Worm (Caenorhabditis elegans) whole organism, L1 larva: Measurements from ENCODE around the gene gcy-14.

Source experiments
- C04F5.9 ChIP-seq: sonication (generic microtip); optimal IDR thresholded peaks from 2 replicates; lab custom pipeline; 2016; ENCODE audit warnings: missing genetic modification characterization, missing compliant biosample characterization
- C16A3.4 ChIP-seq: fragments of 150-350 bp; optimal IDR thresholded peaks from 2 replicates; lab custom pipeline; 2014; ENCODE audit warnings: missing biosample characterization, missing genetic modification characterization
- aha-1 ChIP-seq: fragments of 150-350 bp; optimal IDR thresholded peaks from 2 replicates; lab custom pipeline; 2014; ENCODE audit warnings: missing biosample characterization, missing genetic modification characterization
- ama-1 ChIP-seq: fragments of 150-350 bp; optimal IDR thresholded peaks from 2 replicates; lab custom pipeline; 2014
- blmp-1 ChIP-seq: fragments of 150-350 bp; optimal IDR thresholded peaks from 2 replicates; lab custom pipeline; 2014; ENCODE audit warnings: missing biosample characterization, missing genetic modification characterization
- ceh-8 ChIP-seq: fragments of 200-800 bp; sonication (Bioruptor generic); optimal IDR thresholded peaks from 2 replicates; lab custom pipeline; 2018; ENCODE audit warnings: mild to moderate bottlenecking, missing genetic modification characterization, moderate library complexity, missing compliant biosample characterization
- ceh-82 ChIP-seq, 3 experiments: fragments of 150-350 bp in 1 of 3; sonication (generic microtip) in 2 of 3; optimal IDR thresholded peaks; 2 replicates each; lab custom pipeline; 2014 to 2017; ENCODE audit warnings: missing biosample characterization in 3 of 3, missing genetic modification characterization in 3 of 3
- dpl-1 ChIP-seq, 3 experiments: fragments of 150-350 bp in 2 of 3; sonication (generic microtip) in 1 of 3; optimal IDR thresholded peaks; 2 replicates each; lab custom pipeline; 2014 to 2017; ENCODE audit warnings: missing biosample characterization in 3 of 3, missing genetic modification characterization in 3 of 3, missing genetic modification reagents in 3 of 3
- efl-1 ChIP-seq, 4 experiments: fragments of 150-350 bp; optimal IDR thresholded peaks in 3 of 4; peaks in 1 of 4; 1 replicate in 1 of 4; 2 replicates in 3 of 4; lab custom pipeline; 2014; ENCODE audit warnings: missing biosample characterization in 2 of 4, missing genetic modification characterization in 2 of 4, missing genetic modification reagents in 2 of 4
- egl-13 ChIP-seq: sonication (generic microtip); optimal IDR thresholded peaks from 2 replicates; lab custom pipeline; 2016; ENCODE audit warnings: missing genotype, missing genetic modification reagents, missing genetic modification characterization, missing compliant biosample characterization
- egl-27 ChIP-seq, 2 experiments: fragments of 150-350 bp in 1 of 2; sonication (generic microtip); optimal IDR thresholded peaks; 3 replicates each; lab custom pipeline; 2017 to 2018; ENCODE audit warnings: missing biosample characterization in 2 of 2, missing genetic modification characterization in 2 of 2, missing genetic modification reagents in 2 of 2
- elt-2 ChIP-seq: sonication (generic microtip); optimal IDR thresholded peaks from 2 replicates; lab custom pipeline; 2016; ENCODE audit warnings: missing genetic modification characterization, mild to moderate bottlenecking, inconsistent platforms, missing compliant biosample characterization, missing genetic modification reagents
- elt-3 ChIP-seq, 6 experiments: fragments of 150-350 bp in 1 of 6; sonication (generic microtip); optimal IDR thresholded peaks; 2 replicates each; lab custom pipeline; 2017 to 2018; ENCODE audit warnings: missing biosample characterization in 6 of 6, missing genetic modification characterization in 6 of 6, inconsistent platforms in 1 of 6
- fkh-4 ChIP-seq: sonication (generic microtip); optimal IDR thresholded peaks from 2 replicates; lab custom pipeline; 2016; ENCODE audit warnings: missing compliant biosample characterization, missing genetic modification characterization, borderline replicate concordance
- fkh-8 ChIP-seq: sonication (generic microtip); optimal IDR thresholded peaks from 2 replicates; lab custom pipeline; 2016; ENCODE audit warnings: mild to moderate bottlenecking, missing genetic modification characterization, missing compliant biosample characterization
- fos-1 ChIP-seq: fragments of 150-350 bp; optimal IDR thresholded peaks from 2 replicates; lab custom pipeline; 2014; ENCODE audit warnings: missing biosample characterization, missing genetic modification characterization
- hpl-2 ChIP-seq: fragments of 150-350 bp; optimal IDR thresholded peaks from 2 replicates; lab custom pipeline; 2014; ENCODE audit warnings: missing biosample characterization, missing genetic modification reagents, missing genetic modification characterization
- irx-1 ChIP-seq: sonication (generic microtip); optimal IDR thresholded peaks from 2 replicates; lab custom pipeline; 2016; ENCODE audit warnings: missing genetic modification characterization, missing compliant biosample characterization
- jun-1 ChIP-seq: fragments of 150-350 bp; optimal IDR thresholded peaks from 2 replicates; lab custom pipeline; 2014; ENCODE audit warnings: missing biosample characterization, missing genetic modification reagents, missing genetic modification characterization
- lin-13 ChIP-seq: fragments of 150-350 bp; optimal IDR thresholded peaks from 2 replicates; lab custom pipeline; 2014; ENCODE audit warnings: missing biosample characterization, missing genetic modification reagents, missing genetic modification characterization
- lin-14 ChIP-seq: fragments of 200-800 bp; sonication (Bioruptor generic); optimal IDR thresholded peaks from 2 replicates; lab custom pipeline; 2018; ENCODE audit warnings: mild to moderate bottlenecking, missing genetic modification characterization, moderate library complexity, missing compliant biosample characterization
- lin-35 ChIP-seq, 2 experiments: fragments of 150-350 bp; optimal IDR thresholded peaks; 2 replicates each; lab custom pipeline; 2014; ENCODE audit warnings: missing biosample characterization in 2 of 2, missing genetic modification characterization in 2 of 2, missing genetic modification reagents in 2 of 2
- lir-3 ChIP-seq: sonication (generic microtip); optimal IDR thresholded peaks from 2 replicates; lab custom pipeline; 2016; ENCODE audit warnings: mild to moderate bottlenecking, missing genetic modification characterization, moderate library complexity, missing compliant biosample characterization; ENCODE audit not compliant: poor library complexity
- lsy-2 ChIP-seq, 2 experiments: fragments of 150-350 bp; optimal IDR thresholded peaks; 2 replicates each; lab custom pipeline; 2014; ENCODE audit warnings: missing biosample characterization in 2 of 2, missing genetic modification characterization in 2 of 2
- mdl-1 ChIP-seq, 2 experiments: fragments of 150-350 bp; optimal IDR thresholded peaks; 2 replicates each; lab custom pipeline; 2014 to 2017; ENCODE audit warnings: missing biosample characterization in 2 of 2, missing genetic modification characterization in 2 of 2, inconsistent platforms in 1 of 2
- mef-2 ChIP-seq: fragments of 150-350 bp; optimal IDR thresholded peaks from 2 replicates; lab custom pipeline; 2014; ENCODE audit warnings: missing biosample characterization, missing genetic modification characterization
- mep-1 ChIP-seq: fragments of 150-350 bp; optimal IDR thresholded peaks from 2 replicates; lab custom pipeline; 2014; ENCODE audit warnings: missing biosample characterization, missing genetic modification characterization
- nhr-11 ChIP-seq: fragments of 150-350 bp; optimal IDR thresholded peaks from 2 replicates; lab custom pipeline; 2014; ENCODE audit warnings: missing biosample characterization, missing genetic modification characterization
- nhr-19 ChIP-seq: fragments of 200-800 bp; sonication (Bioruptor generic); conservative IDR thresholded peaks from 2 replicates; pipeline ENCODE4 v1.3.6; 2022; ENCODE audit warnings: missing genetic modification characterization, missing compliant biosample characterization
- nhr-20 ChIP-seq: sonication (generic microtip); optimal IDR thresholded peaks from 2 replicates; lab custom pipeline; 2016; ENCODE audit warnings: mild to moderate bottlenecking, missing genetic modification characterization, missing compliant biosample characterization
- nhr-237 ChIP-seq: fragments of 150-350 bp; optimal IDR thresholded peaks from 2 replicates; lab custom pipeline; 2014; ENCODE audit warnings: missing biosample characterization, missing genetic modification characterization
- nhr-47 ChIP-seq: sonication (generic microtip); optimal IDR thresholded peaks from 2 replicates; lab custom pipeline; 2016; ENCODE audit warnings: mild to moderate bottlenecking, missing genetic modification characterization, moderate library complexity, missing compliant biosample characterization
- nhr-71 ChIP-seq: sonication (generic microtip); optimal IDR thresholded peaks from 2 replicates; lab custom pipeline; 2016; ENCODE audit warnings: mild to moderate bottlenecking, missing genetic modification characterization, moderate library complexity, missing compliant biosample characterization
- nhr-77 ChIP-seq: fragments of 150-350 bp; optimal IDR thresholded peaks from 2 replicates; lab custom pipeline; 2014; ENCODE audit warnings: missing biosample characterization, missing genetic modification characterization
- nhr-85 ChIP-seq: sonication (generic microtip); peaks from one replicate; lab custom pipeline; 2016; ENCODE audit warnings: missing genetic modification characterization, inconsistent platforms, missing compliant biosample characterization
- nhr-90 ChIP-seq: sonication (generic microtip); optimal IDR thresholded peaks from 2 replicates; lab custom pipeline; 2016; ENCODE audit warnings: mild to moderate bottlenecking, missing genetic modification characterization, missing compliant biosample characterization; ENCODE audit not compliant: poor library complexity
- pag-3 ChIP-seq: sonication (generic microtip); optimal IDR thresholded peaks from 2 replicates; lab custom pipeline; 2017; ENCODE audit warnings: missing genetic modification characterization, mild to moderate bottlenecking, missing compliant biosample characterization, antibody characterized with exemption, borderline replicate concordance; ENCODE audit not compliant: insufficient read depth
- rnt-1 ChIP-seq: sonication (generic microtip); optimal IDR thresholded peaks from 2 replicates; lab custom pipeline; 2016; ENCODE audit warnings: mild to moderate bottlenecking, missing genetic modification characterization, moderate library complexity, missing compliant biosample characterization
- skn-1 ChIP-seq: fragments of 150-350 bp; optimal IDR thresholded peaks from 2 replicates; lab custom pipeline; 2014; ENCODE audit warnings: missing biosample characterization, missing genetic modification characterization
- snpc-4 ChIP-seq: fragments of 150-350 bp; optimal IDR thresholded peaks from 2 replicates; lab custom pipeline; 2014; ENCODE audit warnings: missing biosample characterization, missing genetic modification characterization
- snu-23 ChIP-seq: sonication (generic microtip); optimal IDR thresholded peaks from 2 replicates; lab custom pipeline; 2016; ENCODE audit warnings: missing genetic modification characterization, missing compliant biosample characterization
- sptf-1 ChIP-seq: fragments of 150-350 bp; optimal IDR thresholded peaks from 2 replicates; lab custom pipeline; 2014; ENCODE audit warnings: missing biosample characterization, missing genetic modification characterization
- sup-37 ChIP-seq: fragments of 200-800 bp; sonication (Bioruptor generic); optimal IDR thresholded peaks from 2 replicates; lab custom pipeline; 2018; ENCODE audit warnings: mild to moderate bottlenecking, missing genetic modification characterization, missing compliant biosample characterization
- swsn-7 ChIP-seq: sonication (generic microtip); optimal IDR thresholded peaks from 2 replicates; lab custom pipeline; 2016; ENCODE audit warnings: missing genetic modification characterization, missing compliant biosample characterization
- tbx-2 ChIP-seq: sonication (generic microtip); optimal IDR thresholded peaks from 2 replicates; lab custom pipeline; 2016; ENCODE audit warnings: missing genetic modification characterization, missing compliant biosample characterization
- unc-130 ChIP-seq: fragments of 150-350 bp; optimal IDR thresholded peaks from 2 replicates; lab custom pipeline; 2017; ENCODE audit warnings: missing biosample characterization, missing genetic modification characterization, inconsistent platforms
- unc-86 ChIP-seq: sonication (generic microtip); optimal IDR thresholded peaks from 2 replicates; lab custom pipeline; 2016; ENCODE audit warnings: missing genetic modification characterization, missing compliant biosample characterization
- vab-15 ChIP-seq: sonication (generic microtip); optimal IDR thresholded peaks from 2 replicates; lab custom pipeline; 2017; ENCODE audit warnings: missing genotype, mild to moderate bottlenecking, missing genetic modification characterization, missing compliant biosample characterization
- xbp-1 ChIP-seq: sonication (generic microtip); optimal IDR thresholded peaks from 2 replicates; lab custom pipeline; 2016; ENCODE audit warnings: missing genetic modification characterization, missing compliant biosample characterization

Gene gcy-14

DNA sequence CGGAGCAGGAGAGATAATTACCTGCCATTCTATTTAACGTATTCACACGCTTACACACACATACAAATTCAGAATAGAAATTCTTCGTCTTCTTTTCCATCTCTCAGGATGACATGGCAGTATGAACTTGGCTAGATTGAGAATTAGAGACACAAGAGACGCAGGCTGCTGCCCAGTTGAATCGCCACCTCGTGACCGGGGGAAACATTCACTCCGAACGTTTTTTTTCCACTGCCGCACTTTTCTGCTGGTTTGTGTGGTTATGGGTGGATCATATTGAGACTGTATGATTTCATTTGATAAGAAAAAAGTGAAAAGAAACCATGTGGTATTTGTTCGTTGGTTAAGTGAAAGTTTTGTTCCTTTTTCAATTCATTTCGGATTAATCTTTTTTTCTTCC is 18.5 kb downstream of the gcy-14 start:
- TF ChIP-seq lin-14 (GFP tag; lab: Kevin White, UChicago) (peak; percentile 91), mef-2 (no peak), fos-1 (tag; lab: Kevin White, UChicago) (peak; percentile 24), irx-1 (tag; lab: Kevin White, UChicago) (peak; percentile 6), lsy-2 (tag; optimal IDR thresholded peaks at IDR 0.05; lab: Kevin White, UChicago) (peak; percentile 49 to 72), nhr-19 (peak; percentile 46; the same call in 1 of the 2 replicates), swsn-7 (tag; lab: Kevin White, UChicago) (peak; percentile 17), aha-1 (tag; lab: Kevin White, UChicago) (no peak), unc-86 (tag; lab: Kevin White, UChicago) (no peak), nhr-77 (tag; lab: Kevin White, UChicago) (no peak), fkh-8 (tag; lab: Kevin White, UChicago) (peak; percentile 36), jun-1 (tag; lab: Kevin White, UChicago) (peak; percentile 32), xbp-1 (tag; lab: Kevin White, UChicago) (peak; percentile 10), rnt-1 (peak; percentile 46), pag-3 (peak; percentile 78), snu-23 (GFP tag; lab: Kevin White, UChicago) (peak; percentile 76), ceh-8 (GFP tag; lab: Kevin White, UChicago) (no peak), blmp-1 (tag; lab: Kevin White, UChicago) (peak; percentile 99), nhr-71 (tag; lab: Kevin White, UChicago) (peak; percentile 79), elt-2 (peak; percentile 52), ceh-82 (tag; optimal IDR thresholded peaks at IDR 0.05; lab: Kevin White, UChicago) (peak in 1 of 3 experiments; percentile 62), skn-1 (peak; percentile 52), lin-13 (peak; percentile 61), efl-1 (optimal IDR thresholded peaks at IDR 0.05; lab: Kevin White, UChicago) (peak; percentile 27 to 43), efl-1 (GFP tag; optimal IDR thresholded peaks at IDR 0.05 in 1 of 2; lab: Kevin White, UChicago) (peak; percentile 20 to 84), vab-15 (peak; percentile 55), elt-3 (tag; optimal IDR thresholded peaks at IDR 0.05; lab: Kevin White, UChicago) (peak in 3 of 6 experiments; percentile 1 to 98 (median 83)), unc-130 (tag; lab: Kevin White, UChicago) (peak; percentile 73), lin-35 (GFP tag; optimal IDR thresholded peaks at IDR 0.05; lab: Kevin White, UChicago) (peak; percentile 51 to 79), lir-3 (tag; lab: Kevin White, UChicago) (peak; percentile 29), C04F5.9 (tag; lab: Kevin White, UChicago) (no peak), fkh-4 (no peak), C16A3.4 (peak; percentile 63), nhr-237 (tag; lab: Kevin White, UChicago) (no peak), hpl-2 (GFP tag; lab: Kevin White, UChicago) (peak; percentile 12), egl-27 (tag; optimal IDR thresholded peaks at IDR 0.05; lab: Kevin White, UChicago) (no peak), mdl-1 (tag; optimal IDR thresholded peaks at IDR 0.05; lab: Kevin White, UChicago) (peak in 1 of 2 experiments; percentile 83), mep-1 (tag; lab: Kevin White, UChicago) (peak; percentile 68), nhr-11 (tag; lab: Kevin White, UChicago) (peak; percentile 27), sptf-1 (tag; lab: Kevin White, UChicago) (no peak), ama-1 (lab: Kevin White, UChicago) (peak; percentile 33), sup-37 (GFP tag; lab: Kevin White, UChicago) (no peak), snpc-4 (tag; lab: Kevin White, UChicago) (peak; percentile 23), dpl-1 (GFP tag; optimal IDR thresholded peaks at IDR 0.05; lab: Kevin White, UChicago) (peak; percentile 12 to 50 (median 40)), nhr-47 (peak; percentile 60), nhr-85 (tag; lab: Kevin White, UChicago) (peak; percentile 92), egl-13 (tag; lab: Kevin White, UChicago) (peak; percentile 2), nhr-90 (tag; lab: Kevin White, UChicago) (peak; percentile 57), nhr-20 (tag; lab: Kevin White, UChicago) (peak; percentile 81), tbx-2 (tag; lab: Kevin White, UChicago) (peak; percentile 62)
- TF ChIP-seq, all 84 proteins: peak for 38
